Fruit fly (Drosophila melanogaster): ENCODE data around the gene Atg101.

Atg101 gene

dm6 chrX:18805036-18805435 lies 13.6 kb downstream of the Atg101 start:
- TF ChIP-seq Mnt (GFP tag; optimal IDR thresholded peaks at IDR 0.05) (no peak), bab1 (GFP tag; optimal IDR thresholded peaks at IDR 0.05) (no peak), CG5204 (GFP tag; optimal IDR thresholded peaks at IDR 0.05) (no peak), toe (GFP tag; optimal IDR thresholded peaks at IDR 0.05) (no peak), cnc (optimal IDR thresholded peaks at IDR 0.05) (no peak), CG14711 (tag; optimal IDR thresholded peaks at IDR 0.05) (no peak), CG1620 (GFP tag; optimal IDR thresholded peaks at IDR 0.05) (no peak), CG33017 (tag; optimal IDR thresholded peaks at IDR 0.05) (no peak), pad (GFP tag; optimal IDR thresholded peaks at IDR 0.05) (no peak), cic (GFP tag; optimal IDR thresholded peaks at IDR 0.05) (no peak), CG7045 (GFP tag; optimal IDR thresholded peaks at IDR 0.05) (no peak)

dm6 chrX:18806365-18806764 lies 14.9 kb downstream of the Atg101 start, which contains the start of gene CG7058:
CG7058 (plus strand) TSS chrX:18806694.
- TF ChIP-seq CG11617 (GFP tag; optimal IDR thresholded peaks at IDR 0.05) (no peak), bab1 (GFP tag; optimal IDR thresholded peaks at IDR 0.05) (no peak), CG12768 (GFP tag; optimal IDR thresholded peaks at IDR 0.05) (no peak), Crg-1 (GFP tag; optimal IDR thresholded peaks at IDR 0.05) (no peak), cic (GFP tag; optimal IDR thresholded peaks at IDR 0.05) (no peak), tj (GFP tag; optimal IDR thresholded peaks at IDR 0.05) (no peak)

DNA sequence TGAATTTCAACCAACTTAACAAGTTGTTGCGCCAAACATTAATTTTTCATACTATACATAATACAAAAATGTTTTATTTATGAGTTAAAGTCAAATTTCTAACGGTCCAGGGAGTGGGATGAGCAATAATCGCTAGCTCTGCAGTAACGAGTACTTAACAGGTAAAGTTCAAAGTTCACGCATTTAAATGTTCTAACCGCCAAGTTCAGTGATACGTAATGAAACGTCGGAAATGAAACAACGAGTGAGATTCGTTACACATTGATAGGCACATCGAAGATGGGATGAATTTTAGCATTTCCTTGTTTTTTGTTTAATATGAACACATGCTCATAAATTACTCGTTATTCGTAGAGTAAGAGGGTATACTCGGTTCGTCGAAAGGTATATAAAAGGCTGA lies 20.6 kb downstream of the Atg101 start:
- TF ChIP-seq CG33017 (tag; optimal IDR thresholded peaks at IDR 0.05) (no peak), CG7101 (tag; optimal IDR thresholded peaks at IDR 0.05) (no peak), tj (GFP tag; optimal IDR thresholded peaks at IDR 0.05) (no peak), cic (GFP tag; optimal IDR thresholded peaks at IDR 0.05) (no peak), CG7045 (GFP tag; optimal IDR thresholded peaks at IDR 0.05) (no peak), Hr96 (GFP tag; optimal IDR thresholded peaks at IDR 0.05) (no peak), pad (GFP tag; optimal IDR thresholded peaks at IDR 0.05) (no peak), CG14711 (tag; optimal IDR thresholded peaks at IDR 0.05) (no peak), cnc (optimal IDR thresholded peaks at IDR 0.05) (no peak), kay (GFP tag; ENCODE audit: borderline replicate concordance) (no peak), CG1620 (GFP tag; optimal IDR thresholded peaks at IDR 0.05) (no peak), ovo (GFP tag; optimal IDR thresholded peaks at IDR 0.05) (no peak), CG5204 (GFP tag; optimal IDR thresholded peaks at IDR 0.05) (no peak), Clk (GFP tag; optimal IDR thresholded peaks at IDR 0.05) (no peak), CG11617 (GFP tag; optimal IDR thresholded peaks at IDR 0.05) (no peak), bab1 (GFP tag; optimal IDR thresholded peaks at IDR 0.05) (no peak), Crg-1 (GFP tag; optimal IDR thresholded peaks at IDR 0.05) (no peak), CG12768 (GFP tag; optimal IDR thresholded peaks at IDR 0.05) (no peak), Mnt (GFP tag; optimal IDR thresholded peaks at IDR 0.05) (no peak), toe (GFP tag; optimal IDR thresholded peaks at IDR 0.05) (no peak)

dm6 chrX:18813049-18813448 lies 21.6 kb downstream of the Atg101 start, which contains the start of gene CG42450:
CG42450 (plus strand) TSS chrX:18813297.
- TF ChIP-seq CG7045 (GFP tag; optimal IDR thresholded peaks at IDR 0.05) = no peak
- TF ChIP-seq bab1 (GFP tag; optimal IDR thresholded peaks at IDR 0.05) = no peak
- no peak for TF ChIP-seq cnc (optimal IDR thresholded peaks at IDR 0.05)
- no peak for TF ChIP-seq CG7101 (tag; optimal IDR thresholded peaks at IDR 0.05)
- no peak for TF ChIP-seq CG33017 (tag; optimal IDR thresholded peaks at IDR 0.05)
- no peak for TF ChIP-seq CG11617 (GFP tag; optimal IDR thresholded peaks at IDR 0.05)
- TF ChIP-seq pad (GFP tag; optimal IDR thresholded peaks at IDR 0.05) = no peak
- no peak for TF ChIP-seq tj (GFP tag; optimal IDR thresholded peaks at IDR 0.05)
- TF ChIP-seq ovo (GFP tag; optimal IDR thresholded peaks at IDR 0.05) = no peak
- TF ChIP-seq CG1620 (GFP tag; optimal IDR thresholded peaks at IDR 0.05) = no peak
- TF ChIP-seq CG14711 (tag; optimal IDR thresholded peaks at IDR 0.05) = no peak
- TF ChIP-seq CG12768 (GFP tag; optimal IDR thresholded peaks at IDR 0.05) = no peak
- no peak for TF ChIP-seq Crg-1 (GFP tag; optimal IDR thresholded peaks at IDR 0.05)

DNA sequence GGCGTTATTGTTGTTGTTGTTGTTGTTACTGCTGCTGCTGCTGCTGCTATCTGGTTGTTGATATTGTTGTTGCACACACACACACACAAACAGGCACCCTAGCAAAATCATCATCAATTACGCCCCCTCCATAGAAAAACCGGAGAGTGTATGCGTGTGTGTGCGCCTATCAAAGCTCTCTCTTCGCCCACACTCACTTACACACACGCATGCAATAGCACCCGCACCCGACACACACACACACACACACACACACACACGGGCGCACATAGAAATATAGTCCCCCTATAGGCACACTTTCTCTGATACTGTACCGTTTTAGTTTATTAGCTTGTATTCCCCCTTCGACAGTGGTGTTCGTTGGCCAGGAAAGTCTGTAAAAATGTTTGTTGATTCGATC lies 22.9 kb downstream of the Atg101 start:
- TF ChIP-seq CG14711 (tag; optimal IDR thresholded peaks at IDR 0.05) (no peak), pad (GFP tag; optimal IDR thresholded peaks at IDR 0.05) (peak; percentile 51), Clk (GFP tag; optimal IDR thresholded peaks at IDR 0.05) (no peak), toe (GFP tag; optimal IDR thresholded peaks at IDR 0.05) (no peak)

DNA sequence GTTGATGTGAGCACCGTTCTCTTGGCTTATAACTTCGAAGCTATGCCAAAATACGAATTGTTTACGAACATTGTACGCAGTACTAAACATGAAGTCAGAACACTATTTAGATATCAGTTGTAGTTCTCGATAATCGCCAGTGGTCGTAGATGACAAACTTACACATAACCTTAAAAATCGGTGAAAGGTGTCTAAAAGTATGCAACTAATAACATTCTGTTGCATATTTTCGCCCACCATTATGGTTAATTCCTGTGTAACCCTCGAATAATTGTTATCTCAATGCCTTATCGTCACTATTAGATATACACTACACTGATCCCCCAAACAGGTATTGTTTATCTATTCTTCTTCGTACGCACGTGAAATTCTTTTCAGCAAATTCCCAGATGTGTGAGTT lies 23.5 kb downstream of the Atg101 start:
- TF ChIP-seq Crg-1 (GFP tag; optimal IDR thresholded peaks at IDR 0.05) (no peak), CG1620 (GFP tag; optimal IDR thresholded peaks at IDR 0.05) (no peak), CG5204 (GFP tag; optimal IDR thresholded peaks at IDR 0.05) (no peak), bab1 (GFP tag; optimal IDR thresholded peaks at IDR 0.05) (no peak), Mnt (GFP tag; optimal IDR thresholded peaks at IDR 0.05) (no peak)

DNA sequence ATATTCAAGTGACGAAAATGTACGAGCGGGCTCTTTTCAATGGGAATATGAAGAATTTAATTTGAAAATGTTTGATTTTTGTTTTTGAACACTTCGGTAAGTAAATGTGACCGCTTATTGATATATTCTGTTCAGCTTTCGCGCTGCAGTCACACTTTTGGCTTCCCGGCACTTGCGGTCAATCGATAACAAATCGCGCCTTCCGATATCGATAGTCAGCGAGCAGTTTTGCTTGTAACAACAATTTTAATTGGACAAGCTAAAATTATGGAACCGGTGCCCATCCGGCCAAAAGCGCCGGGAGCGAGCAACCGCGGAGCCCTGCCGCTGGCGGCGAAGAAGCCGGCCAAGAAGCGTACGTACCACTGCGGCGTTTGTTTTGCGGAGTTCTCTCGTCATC lies 38.9 kb downstream of the Atg101 start, which contains the start of gene CG7101:
Gene CG7101, plus strand, starts transcription at position 196 of the 400 bp plus-strand sequence.
- TF ChIP-seq bab1 (GFP tag; optimal IDR thresholded peaks at IDR 0.05) = peak; percentile 27
- TF ChIP-seq CG7045 (GFP tag; optimal IDR thresholded peaks at IDR 0.05) = no peak
- no peak for TF ChIP-seq toe (GFP tag; optimal IDR thresholded peaks at IDR 0.05)
- TF ChIP-seq Mnt (GFP tag; optimal IDR thresholded peaks at IDR 0.05) = no peak

All from whole organism, adult.